Fruit fly (Drosophila melanogaster) whole organism, prepupa: ENCODE measurements around the gene nkd.

Source experiments
- Blimp-1 ChIP-seq: fragments of 200-800 bp; sonication (Bioruptor generic); optimal IDR thresholded peaks from 3 replicates; lab custom pipeline; 2017; ENCODE audit warnings: missing biosample characterization, missing genetic modification characterization, mild to moderate bottlenecking, moderate library complexity, missing genetic modification reagents
- CG11294 ChIP-seq: fragments of 200-800 bp; sonication (Bioruptor generic); IDR thresholded peaks from 2 replicates; pipeline ENCODE4 v1.3.6; 2022; ENCODE audit warnings: missing biosample characterization, missing genetic modification characterization
- CG11762 ChIP-seq: fragments of 200-800 bp; sonication (Bioruptor generic); optimal IDR thresholded peaks from 3 replicates; lab custom pipeline; 2016; ENCODE audit warnings: missing biosample characterization, missing genetic modification characterization; ENCODE audit not compliant: insufficient read depth
- CG11902 ChIP-seq: fragments of 200-800 bp; sonication (Bioruptor generic); optimal IDR thresholded peaks from 3 replicates; lab custom pipeline; 2016; ENCODE audit warnings: missing biosample characterization, missing genetic modification characterization
- CG15336 ChIP-seq: fragments of 200-800 bp; sonication (Bioruptor generic); IDR thresholded peaks from 2 replicates; pipeline ENCODE4 v1.3.6; 2022; ENCODE audit warnings: missing biosample characterization, missing genetic modification characterization
- CG1621 ChIP-seq: fragments of 200-800 bp; sonication (Bioruptor generic); optimal IDR thresholded peaks from 3 replicates; lab custom pipeline; 2018; ENCODE audit warnings: missing biosample characterization, mild to moderate bottlenecking, missing genetic modification characterization
- CG16779 ChIP-seq: fragments of 200-800 bp; sonication (Bioruptor generic); optimal IDR thresholded peaks from 3 replicates; lab custom pipeline; 2017; ENCODE audit warnings: missing biosample characterization, mild to moderate bottlenecking, missing genetic modification characterization
- CG31627 ChIP-seq: fragments of 200-800 bp; sonication (Bioruptor generic); optimal IDR thresholded peaks from 3 replicates; lab custom pipeline; 2016; ENCODE audit warnings: missing biosample characterization, missing genetic modification characterization
- CG34406 ChIP-seq: fragments of 200-800 bp; sonication (Bioruptor generic); optimal IDR thresholded peaks from 3 replicates; lab custom pipeline; 2016; ENCODE audit warnings: missing biosample characterization, missing genetic modification characterization
- CG3919 ChIP-seq: fragments of 200-800 bp; sonication (Bioruptor generic); optimal IDR thresholded peaks from 3 replicates; lab custom pipeline; 2016; ENCODE audit warnings: missing biosample characterization, missing genetic modification characterization
- CG4318 ChIP-seq: fragments of 200-800 bp; sonication (Bioruptor generic); optimal IDR thresholded peaks from 3 replicates; lab custom pipeline; 2017; ENCODE audit warnings: missing biosample characterization, mild to moderate bottlenecking, missing genetic modification characterization
- CG6276 ChIP-seq: fragments of 200-800 bp; sonication (Bioruptor generic); optimal IDR thresholded peaks from 2 replicates; lab custom pipeline; 2017; ENCODE audit warnings: missing biosample characterization, mild to moderate bottlenecking, missing genetic modification characterization
- CG6792 ChIP-seq: fragments of 200-800 bp; sonication (Bioruptor generic); optimal IDR thresholded peaks from 3 replicates; lab custom pipeline; 2016; ENCODE audit warnings: missing biosample characterization, missing genetic modification characterization
- CG6808 ChIP-seq: fragments of 200-800 bp; sonication (Bioruptor generic); optimal IDR thresholded peaks from 3 replicates; lab custom pipeline; 2017; ENCODE audit warnings: missing biosample characterization, missing genetic modification characterization, mild to moderate bottlenecking, moderate library complexity, missing genetic modification reagents
- CG6854 ChIP-seq: fragments of 200-800 bp; sonication (Bioruptor generic); optimal IDR thresholded peaks from 2 replicates; lab custom pipeline; 2017; ENCODE audit warnings: missing biosample characterization, mild to moderate bottlenecking, missing genetic modification characterization
- CG7368 ChIP-seq: fragments of 200-800 bp; sonication (Bioruptor generic); optimal IDR thresholded peaks from 3 replicates; lab custom pipeline; 2016; ENCODE audit warnings: missing biosample characterization, missing genetic modification characterization
- CG8119 ChIP-seq: fragments of 200-800 bp; sonication (Bioruptor generic); IDR thresholded peaks from 3 replicates; pipeline ENCODE4 v1.3.6; 2022; ENCODE audit warnings: missing biosample characterization, missing genetic modification characterization
- CG8319 ChIP-seq: fragments of 200-800 bp; sonication (Bioruptor generic); optimal IDR thresholded peaks from 3 replicates; lab custom pipeline; 2016; ENCODE audit warnings: missing biosample characterization, missing genetic modification characterization
- CG8632 ChIP-seq: fragments of 200-800 bp; sonication (Bioruptor generic); optimal IDR thresholded peaks from 3 replicates; lab custom pipeline; 2016; ENCODE audit warnings: missing biosample characterization, missing genetic modification characterization
- CG9139 ChIP-seq: fragments of 200-800 bp; sonication (Bioruptor generic); optimal IDR thresholded peaks from 3 replicates; lab custom pipeline; 2017; ENCODE audit warnings: missing biosample characterization, mild to moderate bottlenecking, missing genetic modification characterization
- Eip75B ChIP-seq: fragments of 200-800 bp; sonication (Bioruptor generic); optimal IDR thresholded peaks from 3 replicates; lab custom pipeline; 2016; ENCODE audit warnings: missing biosample characterization, missing genetic modification characterization
- Eip93F ChIP-seq: fragments of 200-800 bp; sonication (Bioruptor generic); optimal IDR thresholded peaks from 2 replicates; lab custom pipeline; 2016; ENCODE audit warnings: missing biosample characterization, mild to moderate bottlenecking, missing genetic modification characterization
- Ets96B ChIP-seq: fragments of 200-800 bp; optimal IDR thresholded peaks from 2 replicates; lab custom pipeline; 2019; ENCODE audit warnings: missing biosample characterization, mild to moderate bottlenecking, missing genetic modification characterization, moderate library complexity
- Gug ChIP-seq: fragments of 200-800 bp; sonication (Bioruptor generic); IDR thresholded peaks from 2 replicates; pipeline ENCODE4 v1.3.6; 2022; ENCODE audit warnings: missing biosample characterization, missing genetic modification characterization
- Hr38 ChIP-seq: sonication (Bioruptor generic); optimal IDR thresholded peaks from 2 replicates; lab custom pipeline; 2016; ENCODE audit warnings: missing biosample characterization, missing genetic modification characterization
- Hr39 ChIP-seq: fragments of 200-800 bp; sonication (Bioruptor generic); optimal IDR thresholded peaks from 2 replicates; lab custom pipeline; 2016; ENCODE audit warnings: missing biosample characterization, missing genetic modification characterization
- Hr4 ChIP-seq: fragments of 200-800 bp; sonication (Bioruptor generic); optimal IDR thresholded peaks from 3 replicates; lab custom pipeline; 2016; ENCODE audit warnings: missing biosample characterization, missing genetic modification characterization
- Lpt ChIP-seq: fragments of 200-800 bp; sonication (Bioruptor generic); optimal IDR thresholded peaks from 3 replicates; lab custom pipeline; 2016; ENCODE audit warnings: missing biosample characterization, missing genetic modification characterization
- Met ChIP-seq: fragments of 200-800 bp; sonication (Bioruptor generic); optimal IDR thresholded peaks from 3 replicates; lab custom pipeline; 2016; ENCODE audit warnings: missing biosample characterization, missing genetic modification characterization
- Smox ChIP-seq: fragments of 200-800 bp; sonication (Bioruptor generic); optimal IDR thresholded peaks from 3 replicates; lab custom pipeline; 2016; ENCODE audit warnings: missing biosample characterization, missing genetic modification characterization
- Sox14 ChIP-seq: fragments of 200-800 bp; sonication (Bioruptor generic); optimal IDR thresholded peaks from 3 replicates; lab custom pipeline; 2016; ENCODE audit warnings: missing biosample characterization, missing genetic modification characterization
- Sox15 ChIP-seq: fragments of 200-800 bp; sonication (Bioruptor generic); optimal IDR thresholded peaks from 3 replicates; lab custom pipeline; 2016; ENCODE audit warnings: missing biosample characterization, missing genetic modification characterization
- achi ChIP-seq: fragments of 200-800 bp; sonication (Bioruptor generic); optimal IDR thresholded peaks from 3 replicates; lab custom pipeline; 2016; ENCODE audit warnings: missing biosample characterization, missing genetic modification characterization
- cyc ChIP-seq: fragments of 200-800 bp; sonication (Bioruptor generic); optimal IDR thresholded peaks from 3 replicates; lab custom pipeline; 2016; ENCODE audit warnings: missing biosample characterization, missing genetic modification characterization
- dac ChIP-seq: fragments of 200-800 bp; sonication (Bioruptor generic); optimal IDR thresholded peaks from 2 replicates; lab custom pipeline; 2017; ENCODE audit warnings: missing biosample characterization, mild to moderate bottlenecking, missing genetic modification characterization
- dsx ChIP-seq: fragments of 200-800 bp; optimal IDR thresholded peaks from 3 replicates; lab custom pipeline; 2019; ENCODE audit warnings: missing biosample characterization, mild to moderate bottlenecking, missing genetic modification characterization, moderate library complexity; ENCODE audit not compliant: poor library complexity, severe bottlenecking
- esn ChIP-seq: fragments of 200-800 bp; sonication (Bioruptor generic); optimal IDR thresholded peaks from 2 replicates; lab custom pipeline; 2016; ENCODE audit warnings: missing biosample characterization, mild to moderate bottlenecking, missing genetic modification characterization, moderate library complexity
- fd59A ChIP-seq: fragments of 200-800 bp; sonication (Bioruptor generic); optimal IDR thresholded peaks from 2 replicates; lab custom pipeline; 2017; ENCODE audit warnings: missing biosample characterization, mild to moderate bottlenecking, missing genetic modification characterization, missing genetic modification reagents
- fd85E ChIP-seq: fragments of 200-800 bp; sonication (Bioruptor generic); optimal IDR thresholded peaks from 3 replicates; lab custom pipeline; 2016; ENCODE audit warnings: missing biosample characterization, missing genetic modification characterization
- fkh ChIP-seq: fragments of 200-800 bp; sonication (Bioruptor generic); optimal IDR thresholded peaks from 3 replicates; lab custom pipeline; 2017; ENCODE audit warnings: missing biosample characterization, mild to moderate bottlenecking, missing genetic modification characterization, moderate library complexity
- lz ChIP-seq: fragments of 200-800 bp; sonication (Bioruptor generic); optimal IDR thresholded peaks from 3 replicates; lab custom pipeline; 2016; ENCODE audit warnings: missing biosample characterization, missing genetic modification characterization
- pdm3 ChIP-seq: fragments of 200-800 bp; sonication (Bioruptor generic); optimal IDR thresholded peaks from 3 replicates; lab custom pipeline; 2016; ENCODE audit warnings: missing biosample characterization, missing genetic modification characterization
- salr ChIP-seq, 2 experiments: fragments of 200-800 bp; sonication (Bioruptor generic); optimal IDR thresholded peaks; 3 replicates each; lab custom pipeline; 2016 to 2018; ENCODE audit warnings: missing biosample characterization in 2 of 2, missing genetic modification characterization in 2 of 2, mild to moderate bottlenecking in 1 of 2
- spab ChIP-seq: fragments of 200-800 bp; sonication (Bioruptor generic); optimal IDR thresholded peaks from 2 replicates; lab custom pipeline; 2017; ENCODE audit warnings: missing biosample characterization, mild to moderate bottlenecking, missing genetic modification characterization, missing genetic modification reagents
- svp ChIP-seq: fragments of 200-800 bp; sonication (Bioruptor generic); peaks from one replicate; lab custom pipeline; 2016; ENCODE audit warnings: missing biosample characterization, missing genetic modification characterization
- topi ChIP-seq: fragments of 200-800 bp; sonication (Bioruptor generic); optimal IDR thresholded peaks from 3 replicates; lab custom pipeline; 2016; ENCODE audit warnings: missing biosample characterization, missing genetic modification characterization

The nkd gene

DNA sequence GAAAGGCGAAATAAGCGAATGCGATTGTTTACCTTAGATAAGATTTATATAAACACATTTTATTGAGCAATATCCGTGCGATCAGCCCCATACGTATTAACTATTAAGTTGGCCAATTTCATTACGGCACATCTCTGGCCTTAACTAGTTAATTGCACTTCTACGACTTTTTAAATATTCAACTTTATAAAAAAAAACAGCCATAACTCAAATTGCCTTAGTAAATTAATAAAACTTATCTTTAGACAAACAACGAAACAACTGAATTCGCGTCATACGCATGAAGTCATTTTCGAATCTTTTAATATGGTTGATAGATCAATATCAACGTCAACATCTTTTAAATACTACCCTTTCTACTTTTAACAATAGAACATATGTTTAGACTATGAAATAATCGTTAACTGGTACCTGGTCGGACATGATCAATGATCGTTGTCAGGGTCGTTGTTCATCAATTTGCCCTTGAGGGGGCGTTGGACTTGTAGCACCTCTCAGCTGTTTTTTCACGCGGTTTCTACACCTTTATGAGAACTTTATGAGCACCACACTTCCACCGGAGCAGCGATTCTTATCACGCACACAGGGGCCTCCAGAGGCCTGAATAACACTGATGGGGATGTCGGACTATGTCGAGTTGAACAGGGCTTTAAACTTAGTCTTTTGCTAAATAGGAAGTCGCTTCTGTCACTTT lies 47.5 kb downstream of the nkd start, which contains the start of gene CG18135:
Gene CG18135 (minus strand): TSS at position 694 of the 694 bp plus-strand sequence.
- TF ChIP-seq topi (no peak), CG3919 (GFP tag; lab: Kevin White, UChicago) (no peak), achi (GFP tag; lab: Kevin White, UChicago) (no peak), CG8119 (no peak), CG8319 (GFP tag; lab: Kevin White, UChicago) (no peak), CG9139 (no peak), cyc (GFP tag; lab: Kevin White, UChicago) (no peak), CG31627 (GFP tag; lab: Kevin White, UChicago) (no peak), CG7368 (GFP tag; lab: Kevin White, UChicago) (no peak), CG8632 (no peak)

DNA sequence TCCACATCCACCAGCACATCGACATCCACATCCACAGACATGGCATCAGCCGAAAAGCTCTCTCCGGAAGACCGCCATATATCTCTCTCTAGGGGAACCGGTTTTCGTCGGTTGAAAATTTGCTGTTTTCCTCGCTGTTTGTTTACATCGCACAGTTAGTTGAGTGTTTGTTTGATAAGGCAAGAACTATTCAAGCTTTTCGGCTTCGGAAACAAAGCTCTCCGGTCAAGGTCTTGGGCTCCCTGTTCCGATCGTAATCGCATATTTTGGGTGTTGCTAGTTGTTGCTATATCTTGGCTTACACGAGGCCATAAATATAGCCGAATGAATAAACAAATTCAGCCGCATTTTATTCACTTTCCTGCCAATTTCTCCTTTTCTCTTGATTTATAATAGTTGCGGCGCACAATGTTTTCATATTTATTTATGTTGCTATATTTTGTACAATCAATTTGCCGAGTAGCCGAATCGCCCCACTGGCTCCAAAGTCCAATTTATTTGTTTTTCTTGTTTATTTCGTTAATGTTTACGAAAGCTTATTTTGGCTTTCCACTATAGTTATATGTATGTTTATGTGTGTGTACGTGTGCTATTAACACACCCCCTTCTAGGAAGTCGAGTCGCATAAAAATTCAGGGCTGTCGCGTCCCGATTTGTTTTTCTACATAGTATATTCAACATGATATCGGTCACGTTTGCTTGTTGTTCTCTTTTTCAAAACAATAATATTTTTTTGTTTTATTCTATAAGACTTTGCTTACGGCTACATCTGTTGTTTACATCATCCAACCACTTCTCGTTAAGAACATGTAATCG lies 48.3 kb downstream of the nkd start:
- TF ChIP-seq Sox14 (GFP tag; lab: Kevin White, UChicago) (no peak), Hr39 (no peak), Hr4 (GFP tag; lab: Kevin White, UChicago) (peak; percentile 16), CG11294 (GFP tag; lab: Robert Waterston, UW) (no peak), Hr38 (GFP tag; lab: Kevin White, UChicago) (no peak), Gug (no peak), CG6808 (GFP tag; lab: Kevin White, UChicago) (peak; percentile 43), CG11762 (GFP tag; lab: Kevin White, UChicago) (no peak), Met (GFP tag; lab: Kevin White, UChicago) (no peak), cyc (GFP tag; lab: Kevin White, UChicago) (no peak), CG15336 (0 out of 2 replicates have a peak, but pooled peaks have one; percentile 6), CG9139 (peak; percentile 26), dac (no peak), Lpt (GFP tag; lab: Kevin White, UChicago) (no peak), esn (no peak), fd59A (GFP tag; lab: Kevin White, UChicago) (no peak), CG6792 (no peak), CG1621 (tag; lab: Kevin White, UChicago) (no peak), CG8319 (GFP tag; lab: Kevin White, UChicago) (no peak), lz (GFP tag; lab: Kevin White, UChicago) (no peak), Eip93F (no peak), Ets96B (tag; lab: Kevin White, UChicago) (no peak), CG16779 (no peak), CG8119 (no peak), CG6276 (GFP tag; lab: Kevin White, UChicago) (peak; percentile 69), CG4318 (GFP tag; lab: Kevin White, UChicago) (no peak), CG31627 (GFP tag; lab: Kevin White, UChicago) (no peak), svp (GFP tag; lab: Kevin White, UChicago) (peak; percentile 60), Smox (GFP tag; lab: Kevin White, UChicago) (no peak), salr (GFP tag; optimal IDR thresholded peaks at IDR 0.05; lab: Kevin White, UChicago) (peak in 1 of 2 experiments; percentile 22), pdm3 (GFP tag; lab: Kevin White, UChicago) (no peak), Blimp-1 (no peak), CG6854 (GFP tag; lab: Kevin White, UChicago) (no peak), CG11902 (GFP tag; lab: Kevin White, UChicago) (no peak), CG8632 (no peak), spab (no peak), CG34406 (GFP tag; lab: Kevin White, UChicago) (no peak), fd85E (GFP tag; lab: Kevin White, UChicago) (no peak), Eip75B (no peak), dsx (no peak), Sox15 (GFP tag; lab: Kevin White, UChicago) (no peak), fkh (GFP tag; lab: Kevin White, UChicago) (peak; percentile 87)
